Worm (Caenorhabditis elegans) whole organism, young adult: Measurements from ENCODE around the gene mec-14.

Source experiments
- B0019.2 ChIP-seq: fragments of 200-800 bp; sonication (Bioruptor generic); conservative IDR thresholded peaks from 2 replicates; pipeline ENCODE4 v1.3.6; 2022; ENCODE audit warnings: missing genetic modification reagents, missing genetic modification characterization, missing compliant biosample characterization
- B0035.1 ChIP-seq: sonication (generic microtip); optimal IDR thresholded peaks from 2 replicates; lab custom pipeline; 2016; ENCODE audit warnings: missing genetic modification characterization, mild to moderate bottlenecking, missing compliant biosample characterization, missing genotype, missing genetic modification reagents
- B0261.1 ChIP-seq: sonication (generic microtip); optimal IDR thresholded peaks from 2 replicates; lab custom pipeline; 2016; ENCODE audit warnings: mild to moderate bottlenecking, missing genetic modification characterization, moderate library complexity, missing compliant biosample characterization
- B0336.3 ChIP-seq: fragments of 200-800 bp; sonication (Bioruptor generic); IDR thresholded peaks from 2 replicates; pipeline ENCODE4 v1.3.6; 2022; ENCODE audit warnings: missing genetic modification characterization, missing compliant biosample characterization
- D2030.7 ChIP-seq: fragments of 200-800 bp; sonication (Bioruptor generic); IDR thresholded peaks from 2 replicates; pipeline ENCODE4 v1.3.6; 2022; ENCODE audit warnings: missing genetic modification reagents, missing genetic modification characterization, missing compliant biosample characterization
- F22D6.2 ChIP-seq: sonication (generic microtip); optimal IDR thresholded peaks from 2 replicates; lab custom pipeline; 2016; ENCODE audit warnings: mild to moderate bottlenecking, missing genetic modification characterization, missing compliant biosample characterization
- F23B12.7 ChIP-seq: sonication (generic microtip); optimal IDR thresholded peaks from 2 replicates; lab custom pipeline; 2017; ENCODE audit warnings: missing genetic modification characterization, mild to moderate bottlenecking, missing compliant biosample characterization, antibody characterized with exemption, moderate library complexity; ENCODE audit not compliant: insufficient read depth
- F57A8.1 ChIP-seq: fragments of 200-800 bp; sonication (Bioruptor generic); optimal IDR thresholded peaks from 2 replicates; lab custom pipeline; 2018; ENCODE audit warnings: mild to moderate bottlenecking, missing genetic modification characterization, moderate library complexity, missing compliant biosample characterization
- Y95B8A.8 ChIP-seq: fragments of 200-800 bp; sonication (Bioruptor generic); IDR thresholded peaks from 2 replicates; pipeline ENCODE4 v1.3.6; 2022; ENCODE audit warnings: missing genetic modification reagents, missing genetic modification characterization, missing compliant biosample characterization
- akir-1 ChIP-seq: fragments of 200-800 bp; sonication (Bioruptor generic); optimal IDR thresholded peaks from 2 replicates; lab custom pipeline; 2018; ENCODE audit warnings: mild to moderate bottlenecking, missing genetic modification characterization, moderate library complexity, missing compliant biosample characterization
- ama-1 ChIP-seq, 3 experiments: fragments of 150-350 bp in 1 of 3; sonication (generic microtip) in 2 of 3; optimal IDR thresholded peaks; 2 replicates each; lab custom pipeline; 2014 to 2018; ENCODE audit warnings: missing biosample characterization in 2 of 3, missing genetic modification characterization in 2 of 3, missing genetic modification reagents in 2 of 3
- aptf-3 ChIP-seq: fragments of 200-800 bp; sonication (Bioruptor generic); IDR thresholded peaks from 2 replicates; pipeline ENCODE4 v1.3.6; 2022; ENCODE audit warnings: missing genetic modification characterization, missing compliant biosample characterization
- attf-3 ChIP-seq: fragments of 200-800 bp; sonication (Bioruptor generic); conservative IDR thresholded peaks from 2 replicates; pipeline ENCODE4 v1.3.6; 2022; ENCODE audit warnings: missing genetic modification reagents, missing genetic modification characterization, missing compliant biosample characterization
- attf-6 ChIP-seq: fragments of 200-800 bp; sonication (Bioruptor generic); IDR thresholded peaks from 2 replicates; pipeline ENCODE4 v1.3.6; 2022; ENCODE audit warnings: missing genetic modification reagents, missing genetic modification characterization, missing compliant biosample characterization
- cebp-1 ChIP-seq, 2 experiments: fragments of 200-800 bp in 1 of 2; sonication (Bioruptor generic) in 1 of 2; sonication (generic microtip) in 1 of 2; IDR thresholded peaks in 1 of 2; optimal IDR thresholded peaks in 1 of 2; 2 replicates each; pipeline versions ENCODE4 v1.3.6 to Lab custom; 2017 to 2022; ENCODE audit warnings: missing compliant biosample characterization in 2 of 2, missing genetic modification characterization in 2 of 2, mild to moderate bottlenecking in 1 of 2, missing genetic modification reagents in 1 of 2, moderate library complexity in 1 of 2
- cebp-2 ChIP-seq: fragments of 200-800 bp; sonication (Bioruptor generic); IDR thresholded peaks from 2 replicates; pipeline ENCODE4 v1.3.6; 2022; ENCODE audit warnings: missing genetic modification characterization, missing compliant biosample characterization
- ceh-58 ChIP-seq: fragments of 200-800 bp; sonication (Bioruptor generic); IDR thresholded peaks from 2 replicates; pipeline ENCODE4 v1.3.6; 2022; ENCODE audit warnings: missing genetic modification characterization, missing compliant biosample characterization
- ceh-91 ChIP-seq: fragments of 200-800 bp; sonication (Bioruptor generic); IDR thresholded peaks from 2 replicates; pipeline ENCODE4 v1.3.6; 2022; ENCODE audit warnings: missing genetic modification reagents, missing genetic modification characterization, missing compliant biosample characterization
- dox-1 ChIP-seq: fragments of 200-800 bp; sonication (Bioruptor generic); IDR thresholded peaks from 2 replicates; pipeline ENCODE4 v1.3.6; 2022; ENCODE audit warnings: missing genetic modification reagents, missing genetic modification characterization, missing compliant biosample characterization
- dpff-1 ChIP-seq: sonication (generic microtip); optimal IDR thresholded peaks from 2 replicates; lab custom pipeline; 2017; ENCODE audit warnings: mild to moderate bottlenecking, missing genetic modification characterization, missing compliant biosample characterization
- efl-1 ChIP-seq: fragments of 150-350 bp; optimal IDR thresholded peaks from 2 replicates; lab custom pipeline; 2014; ENCODE audit warnings: missing biosample characterization, missing genetic modification reagents, missing genetic modification characterization
- egl-18 ChIP-seq: fragments of 200-800 bp; sonication (Bioruptor generic); IDR thresholded peaks from 2 replicates; pipeline ENCODE4 v1.3.6; 2022; ENCODE audit warnings: missing genetic modification reagents, missing genetic modification characterization, missing compliant biosample characterization
- gei-17 ChIP-seq: fragments of 200-800 bp; sonication (Bioruptor generic); optimal IDR thresholded peaks from 2 replicates; lab custom pipeline; 2018; ENCODE audit warnings: mild to moderate bottlenecking, missing genetic modification characterization, missing compliant biosample characterization
- him-1 ChIP-seq: sonication (generic microtip); optimal IDR thresholded peaks from 2 replicates; lab custom pipeline; 2016; ENCODE audit warnings: missing genotype, missing genetic modification reagents, missing genetic modification characterization, missing compliant biosample characterization
- hmg-20 ChIP-seq: fragments of 200-800 bp; sonication (Bioruptor generic); IDR thresholded peaks from 2 replicates; pipeline ENCODE4 v1.3.6; 2022; ENCODE audit warnings: missing genetic modification reagents, missing genetic modification characterization, missing compliant biosample characterization
- lag-1 ChIP-seq: fragments of 200-800 bp; sonication (Bioruptor generic); IDR thresholded peaks from 2 replicates; pipeline ENCODE4 v1.3.6; 2022; ENCODE audit warnings: missing genetic modification reagents, missing genetic modification characterization, missing compliant biosample characterization
- let-607 ChIP-seq, 2 experiments: fragments of 200-800 bp in 1 of 2; sonication (Bioruptor generic) in 1 of 2; sonication (generic microtip) in 1 of 2; optimal IDR thresholded peaks; 2 replicates each; lab custom pipeline; 2016 to 2018; ENCODE audit warnings: mild to moderate bottlenecking in 2 of 2, missing compliant biosample characterization in 2 of 2, missing genetic modification characterization in 2 of 2, moderate library complexity in 2 of 2, missing genotype in 1 of 2
- lin-40 ChIP-seq: sonication (generic microtip); optimal IDR thresholded peaks from 2 replicates; lab custom pipeline; 2016; ENCODE audit warnings: missing genetic modification characterization, mild to moderate bottlenecking, missing compliant biosample characterization, missing genotype, missing genetic modification reagents
- lin-54 ChIP-seq: fragments of 200-800 bp; sonication (Bioruptor generic); optimal IDR thresholded peaks from 2 replicates; lab custom pipeline; 2018; ENCODE audit warnings: mild to moderate bottlenecking, missing genetic modification characterization, missing compliant biosample characterization
- lir-1 ChIP-seq: fragments of 200-800 bp; sonication (Bioruptor generic); conservative IDR thresholded peaks from 2 replicates; pipeline ENCODE4 v1.3.6; 2022; ENCODE audit warnings: missing genetic modification reagents, missing genetic modification characterization, missing compliant biosample characterization
- lsl-1 ChIP-seq: fragments of 200-800 bp; sonication (Bioruptor generic); optimal IDR thresholded peaks from 2 replicates; lab custom pipeline; 2018; ENCODE audit warnings: mild to moderate bottlenecking, missing genetic modification characterization, moderate library complexity, missing compliant biosample characterization
- mel-28 ChIP-seq: sonication (generic microtip); optimal IDR thresholded peaks from 2 replicates; lab custom pipeline; 2016; ENCODE audit warnings: borderline replicate concordance, mild to moderate bottlenecking, missing genetic modification characterization, missing compliant biosample characterization
- mxl-1 ChIP-seq: sonication (generic microtip); optimal IDR thresholded peaks from 2 replicates; lab custom pipeline; 2016; ENCODE audit warnings: missing genetic modification characterization, missing compliant biosample characterization
- nhr-179 ChIP-seq: sonication (generic microtip); optimal IDR thresholded peaks from 2 replicates; lab custom pipeline; 2016; ENCODE audit warnings: mild to moderate bottlenecking, missing genetic modification characterization, missing compliant biosample characterization
- nhr-27 ChIP-seq: fragments of 200-800 bp; sonication (Bioruptor generic); optimal IDR thresholded peaks from 2 replicates; lab custom pipeline; 2018; ENCODE audit warnings: mild to moderate bottlenecking, missing genetic modification characterization, moderate library complexity, missing compliant biosample characterization
- nhr-80 ChIP-seq: sonication (generic microtip); optimal IDR thresholded peaks from 2 replicates; lab custom pipeline; 2016; ENCODE audit warnings: missing genetic modification characterization, missing compliant biosample characterization
- nhr-90 ChIP-seq: sonication (generic microtip); optimal IDR thresholded peaks from 2 replicates; lab custom pipeline; 2016; ENCODE audit warnings: missing genotype, mild to moderate bottlenecking, missing genetic modification characterization, missing compliant biosample characterization
- pbrm-1 ChIP-seq: fragments of 200-800 bp; sonication (Bioruptor generic); IDR thresholded peaks from 2 replicates; pipeline ENCODE4 v1.3.6; 2022; ENCODE audit warnings: missing genetic modification reagents, missing genetic modification characterization, missing compliant biosample characterization
- repo-1 ChIP-seq: sonication (generic microtip); optimal IDR thresholded peaks from 2 replicates; lab custom pipeline; 2017; ENCODE audit warnings: mild to moderate bottlenecking, missing genetic modification characterization, missing compliant biosample characterization
- tbp1 ChIP-seq: fragments of 200-800 bp; sonication (Bioruptor generic); optimal IDR thresholded peaks from 2 replicates; lab custom pipeline; 2018; ENCODE audit warnings: mild to moderate bottlenecking, missing genetic modification characterization, missing compliant biosample characterization
- tbx-9 ChIP-seq: sonication (generic microtip); optimal IDR thresholded peaks from 2 replicates; lab custom pipeline; 2016; ENCODE audit warnings: borderline replicate concordance, missing genetic modification characterization, inconsistent platforms, missing compliant biosample characterization
- unc-62 ChIP-seq: fragments of 150-350 bp; optimal IDR thresholded peaks from 2 replicates; lab custom pipeline; 2014; ENCODE audit warnings: missing biosample characterization, missing genetic modification reagents, missing genetic modification characterization
- zim-3 ChIP-seq: sonication (generic microtip); optimal IDR thresholded peaks from 2 replicates; lab custom pipeline; 2017; ENCODE audit warnings: mild to moderate bottlenecking, missing genetic modification characterization, moderate library complexity, missing compliant biosample characterization
- ztf-22 ChIP-seq: fragments of 200-800 bp; sonication (Bioruptor generic); optimal IDR thresholded peaks from 2 replicates; lab custom pipeline; 2018; ENCODE audit warnings: mild to moderate bottlenecking, missing genetic modification characterization, moderate library complexity, missing compliant biosample characterization
- ztf-25 ChIP-seq: fragments of 200-800 bp; sonication (Bioruptor generic); IDR thresholded peaks from 2 replicates; pipeline ENCODE4 v1.3.6; 2022; ENCODE audit warnings: missing genetic modification reagents, missing genetic modification characterization, missing compliant biosample characterization
- ztf-28 ChIP-seq: fragments of 200-800 bp; sonication (Bioruptor generic); IDR thresholded peaks from 2 replicates; pipeline ENCODE4 v1.3.6; 2022; ENCODE audit warnings: missing genetic modification reagents, missing genetic modification characterization, missing compliant biosample characterization
- ztf-3 ChIP-seq: fragments of 200-800 bp; sonication (Bioruptor generic); optimal IDR thresholded peaks from 2 replicates; lab custom pipeline; 2018; ENCODE audit warnings: mild to moderate bottlenecking, missing genetic modification characterization, missing compliant biosample characterization
- ztf-6 ChIP-seq: fragments of 200-800 bp; sonication (Bioruptor generic); IDR thresholded peaks from 2 replicates; pipeline ENCODE4 v1.3.6; 2022; ENCODE audit warnings: missing genetic modification reagents, missing genetic modification characterization, missing compliant biosample characterization

Gene mec-14

DNA sequence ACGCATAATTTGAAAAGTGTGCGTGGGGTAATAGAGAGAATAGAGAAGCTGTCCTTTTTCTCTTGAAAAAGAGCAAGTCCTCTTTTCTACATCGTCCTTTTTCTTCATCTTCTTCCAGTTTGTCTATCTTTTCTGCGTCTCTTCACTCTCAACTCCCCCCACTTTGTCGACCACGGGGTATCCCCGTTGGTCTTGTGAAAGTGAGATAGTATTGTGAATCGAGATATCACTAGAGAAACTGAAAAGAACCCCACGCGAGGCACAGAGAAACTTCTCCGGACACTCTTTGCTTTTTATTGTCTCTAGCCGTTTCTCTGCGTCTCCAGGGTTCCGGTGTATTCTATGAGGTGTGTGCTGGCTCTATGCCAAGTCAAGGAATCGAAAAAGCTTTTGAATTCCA, 37.2 kb downstream of the mec-14 start (continued):
- TF ChIP-seq tbp1 (GFP tag; lab: Kevin White, UChicago) = peak; percentile 51
- peak; percentile 87 for TF ChIP-seq B0336.3 (GFP tag; lab: Robert Waterston, UW)
- TF ChIP-seq B0261.1 (tag; lab: Kevin White, UChicago) = no peak
- TF ChIP-seq lag-1 (GFP tag; lab: Robert Waterston, UW) = no peak
- TF ChIP-seq hmg-20 (GFP tag; lab: Robert Waterston, UW) = no peak
- peak; percentile 45 for TF ChIP-seq ztf-3 (GFP tag; lab: Kevin White, UChicago)
- no peak for TF ChIP-seq dpff-1
- TF ChIP-seq pbrm-1 = peak; percentile 82
- peak; percentile 60 for TF ChIP-seq lin-54 (GFP tag; lab: Kevin White, UChicago)
- peak; percentile 29 for TF ChIP-seq unc-62 (GFP tag; lab: Kevin White, UChicago)
- TF ChIP-seq cebp-1 (GFP tag; IDR thresholded peaks at IDR 0.05; lab: Robert Waterston, UW) = no peak
- peak; percentile 88 for TF ChIP-seq cebp-1 (tag; optimal IDR thresholded peaks at IDR 0.05; lab: Kevin White, UChicago)
- peak; percentile 3 for TF ChIP-seq ama-1 (optimal IDR thresholded peaks at IDR 0.05; lab: Kevin White, UChicago)
- no peak for TF ChIP-seq ama-1 (GFP tag; optimal IDR thresholded peaks at IDR 0.05; lab: Kevin White, UChicago)
- TF ChIP-seq efl-1 = no peak
- peak; percentile 3 for TF ChIP-seq F22D6.2 (tag; lab: Kevin White, UChicago)
- TF ChIP-seq repo-1 (tag; lab: Kevin White, UChicago) = peak; percentile 55
- TF ChIP-seq Y95B8A.8 = peak; percentile 66; the same call in 1 of the 2 replicates
- no peak for TF ChIP-seq F57A8.1 (GFP tag; lab: Kevin White, UChicago)
- no peak for TF ChIP-seq aptf-3
- no peak for TF ChIP-seq egl-18 (GFP tag; lab: Robert Waterston, UW)
- TF ChIP-seq tbx-9 (tag; lab: Kevin White, UChicago) = no peak
- no peak for TF ChIP-seq zim-3 (tag; lab: Kevin White, UChicago)
- TF ChIP-seq ztf-28 (GFP tag; lab: Robert Waterston, UW) = no peak
- TF ChIP-seq ceh-91 (GFP tag; lab: Robert Waterston, UW) = no peak
- no peak for TF ChIP-seq D2030.7
- no peak for TF ChIP-seq ceh-58 (GFP tag; lab: Robert Waterston, UW)
- peak; percentile 77 for TF ChIP-seq nhr-80
- peak; percentile 73 for TF ChIP-seq dox-1 (GFP tag; lab: Robert Waterston, UW)
- TF ChIP-seq gei-17 (GFP tag; lab: Kevin White, UChicago) = peak; percentile 12
- TF ChIP-seq attf-6 (GFP tag; lab: Robert Waterston, UW) = no peak
- TF ChIP-seq ztf-25 (GFP tag; lab: Robert Waterston, UW) = no peak
- peak; percentile 3 for TF ChIP-seq lsl-1 (GFP tag; lab: Kevin White, UChicago)
- TF ChIP-seq nhr-27 (tag; lab: Kevin White, UChicago) = no peak
- TF ChIP-seq F23B12.7 (tag; lab: Kevin White, UChicago) = no peak
- no peak for TF ChIP-seq B0019.2 (GFP tag; lab: Robert Waterston, UW)
- TF ChIP-seq nhr-179 (tag; lab: Kevin White, UChicago) = no peak
- peak; percentile 33; the same call in 1 of the 2 replicates for TF ChIP-seq lir-1 (GFP tag; lab: Robert Waterston, UW)
- TF ChIP-seq attf-3 (GFP tag; lab: Robert Waterston, UW) = peak; percentile 49
- no peak for TF ChIP-seq mxl-1 (tag; lab: Kevin White, UChicago)
- no peak for TF ChIP-seq cebp-2 (GFP tag; lab: Robert Waterston, UW)
- TF ChIP-seq lin-40 (tag; lab: Kevin White, UChicago) = peak; percentile 89
- no peak for TF ChIP-seq B0035.1 (tag; lab: Kevin White, UChicago)
- no peak for TF ChIP-seq him-1
- TF ChIP-seq nhr-90 (tag; lab: Kevin White, UChicago) = peak; percentile 19
- TF ChIP-seq let-607 (tag; optimal IDR thresholded peaks at IDR 0.05; lab: Kevin White, UChicago) = peak; percentile 63 to 70
- no peak for TF ChIP-seq mel-28 (tag; lab: Kevin White, UChicago)
- TF ChIP-seq ztf-22 (GFP tag; lab: Kevin White, UChicago) = no peak
- no peak for TF ChIP-seq ztf-6 (GFP tag; lab: Robert Waterston, UW)
- no peak for TF ChIP-seq akir-1
